Worm (Caenorhabditis elegans) whole organism, L4 larva: ENCODE results near the gene F22E5.7.
"Not testable (repeated sequence)": the region's sequence is repeated elsewhere in the genome, so short reads cannot be mapped to it uniquely, and the experiment has no call there.

Source experiments
- D1046.2 ChIP-seq: fragments of 200-800 bp; sonication (Bioruptor generic); IDR thresholded peaks from 2 replicates; pipeline ENCODE4 v1.3.6; 2022; ENCODE audit warnings: missing genetic modification characterization, missing compliant biosample characterization
- R02D3.7 ChIP-seq: fragments of 150-350 bp; sonication (generic microtip); optimal IDR thresholded peaks from 3 replicates; lab custom pipeline; 2014; ENCODE audit warnings: missing biosample characterization, missing genetic modification characterization
- aha-1 ChIP-seq: fragments of 150-350 bp; peaks from one replicate; lab custom pipeline; 2014; ENCODE audit warnings: missing biosample characterization, missing genetic modification characterization
- ceh-28 ChIP-seq: fragments of 150-350 bp; optimal IDR thresholded peaks from 2 replicates; lab custom pipeline; 2014; ENCODE audit warnings: missing biosample characterization, missing genetic modification reagents, missing genetic modification characterization
- ctbp-1 ChIP-seq: fragments of 200-800 bp; sonication (Bioruptor generic); IDR thresholded peaks from 2 replicates; pipeline ENCODE4 v1.3.6; 2022; ENCODE audit warnings: missing genetic modification reagents, missing genetic modification characterization, missing compliant biosample characterization
- daf-16 ChIP-seq, 3 experiments: sonication (generic microtip); optimal IDR thresholded peaks; 2 replicates each; lab custom pipeline; 2016 to 2017; ENCODE audit warnings: missing genetic modification characterization in 3 of 3, missing genetic modification reagents in 3 of 3, mild to moderate bottlenecking in 2 of 3, missing compliant biosample characterization in 2 of 3, missing biosample characterization in 1 of 3, moderate library complexity in 1 of 3
- dmd-6 ChIP-seq: fragments of 200-800 bp; sonication (Bioruptor generic); IDR thresholded peaks from 2 replicates; pipeline ENCODE4 v1.3.6; 2022; ENCODE audit warnings: missing genetic modification reagents, missing genetic modification characterization, missing compliant biosample characterization
- duxl-1 ChIP-seq: sonication (generic microtip); optimal IDR thresholded peaks from 2 replicates; lab custom pipeline; 2016; ENCODE audit warnings: mild to moderate bottlenecking, missing genetic modification characterization, moderate library complexity, missing compliant biosample characterization; ENCODE audit not compliant: poor library complexity
- fos-1 ChIP-seq: fragments of 150-350 bp; optimal IDR thresholded peaks from 2 replicates; lab custom pipeline; 2014; ENCODE audit warnings: missing biosample characterization, missing genetic modification characterization
- gei-8 ChIP-seq: fragments of 200-800 bp; sonication (Bioruptor generic); optimal IDR thresholded peaks from 2 replicates; lab custom pipeline; 2018; ENCODE audit warnings: mild to moderate bottlenecking, missing genetic modification characterization, missing compliant biosample characterization
- lin-13 ChIP-seq: fragments of 150-350 bp; optimal IDR thresholded peaks from 2 replicates; lab custom pipeline; 2014; ENCODE audit warnings: missing biosample characterization, missing genetic modification reagents, missing genetic modification characterization
- lin-39 ChIP-seq: fragments of 150-350 bp; optimal IDR thresholded peaks from 2 replicates; lab custom pipeline; 2014; ENCODE audit warnings: missing biosample characterization, missing genetic modification reagents, missing genetic modification characterization
- mdl-1 ChIP-seq, 2 experiments: fragments of 150-350 bp in 1 of 2; sonication (generic microtip) in 1 of 2; optimal IDR thresholded peaks; 2 replicates each; lab custom pipeline; 2014 to 2017; ENCODE audit warnings: missing biosample characterization in 2 of 2, missing genetic modification characterization in 2 of 2
- mxl-3 ChIP-seq: fragments of 200-800 bp; sonication (Bioruptor generic); optimal IDR thresholded peaks from 2 replicates; lab custom pipeline; 2018; ENCODE audit warnings: mild to moderate bottlenecking, missing genetic modification characterization, missing compliant biosample characterization
- nhr-102 ChIP-seq: sonication (generic microtip); optimal IDR thresholded peaks from 2 replicates; lab custom pipeline; 2016; ENCODE audit warnings: mild to moderate bottlenecking, missing genetic modification characterization, moderate library complexity, missing compliant biosample characterization
- nhr-11 ChIP-seq: fragments of 150-350 bp; optimal IDR thresholded peaks from 2 replicates; lab custom pipeline; 2014; ENCODE audit warnings: missing biosample characterization, missing genetic modification characterization
- nhr-25 ChIP-seq: sonication (generic microtip); optimal IDR thresholded peaks from 2 replicates; lab custom pipeline; 2017; ENCODE audit warnings: missing genetic modification characterization, mild to moderate bottlenecking, missing compliant biosample characterization, antibody characterized with exemption, moderate library complexity, borderline replicate concordance; ENCODE audit not compliant: insufficient read depth
- nhr-42 ChIP-seq: fragments of 200-800 bp; sonication (Bioruptor generic); IDR thresholded peaks from 2 replicates; pipeline ENCODE4 v1.3.6; 2022; ENCODE audit warnings: missing genetic modification characterization, missing compliant biosample characterization
- pha-4 ChIP-seq, 2 experiments: fragments of 150-350 bp in 1 of 2; fragments of 200-800 bp in 1 of 2; sonication (Bioruptor generic) in 1 of 2; IDR thresholded peaks in 1 of 2; optimal IDR thresholded peaks in 1 of 2; 2 replicates each; pipeline versions ENCODE4 v1.3.6 to Lab custom; 2014 to 2022; ENCODE audit warnings: missing genetic modification characterization in 2 of 2, missing genetic modification reagents in 2 of 2, missing biosample characterization in 1 of 2, missing compliant biosample characterization in 1 of 2
- php-3 ChIP-seq: fragments of 200-800 bp; sonication (Bioruptor generic); IDR thresholded peaks from 2 replicates; pipeline ENCODE4 v1.3.6; 2022; ENCODE audit warnings: missing genetic modification reagents, missing genetic modification characterization, missing compliant biosample characterization
- tag-97 ChIP-seq: fragments of 200-800 bp; sonication (Bioruptor generic); IDR thresholded peaks from 2 replicates; pipeline ENCODE4 v1.3.6; 2022; ENCODE audit warnings: missing genetic modification characterization, missing compliant biosample characterization
- unc-39 ChIP-seq: sonication (generic microtip); optimal IDR thresholded peaks from 2 replicates; lab custom pipeline; 2017; ENCODE audit warnings: missing biosample characterization, missing genetic modification characterization
- unc-62 ChIP-seq, 3 experiments: fragments of 150-350 bp in 1 of 3; sonication (generic microtip); optimal IDR thresholded peaks in 2 of 3; peaks in 1 of 3; 1 replicate in 1 of 3; 2 replicates in 2 of 3; lab custom pipeline; 2014 to 2017; ENCODE audit warnings: missing biosample characterization in 3 of 3, missing genetic modification characterization in 3 of 3, missing genetic modification reagents in 3 of 3, missing genotype in 1 of 3
- zag-1 ChIP-seq: fragments of 150-350 bp; optimal IDR thresholded peaks from 2 replicates; lab custom pipeline; 2014; ENCODE audit warnings: missing biosample characterization, missing genetic modification characterization
- zfp-3 ChIP-seq: fragments of 200-800 bp; sonication (Bioruptor generic); conservative IDR thresholded peaks from 2 replicates; pipeline ENCODE4 v1.3.6; 2022; ENCODE audit warnings: missing genetic modification reagents, missing genetic modification characterization, missing compliant biosample characterization
- ztf-11 ChIP-seq: fragments of 150-350 bp; optimal IDR thresholded peaks from 2 replicates; lab custom pipeline; 2014; ENCODE audit warnings: missing biosample characterization, missing genetic modification characterization

Gene F22E5.7

ce11 chrII:2681118-2681517 lies 39.2 kb downstream of the F22E5.7 start, which contains the start of gene F34D6.1:
TSS of gene F34D6.1 (minus strand) at chrII:2681218.
- TF ChIP-seq aha-1: peak; percentile 36
- no peak for TF ChIP-seq pha-4 (GFP tag; IDR thresholded peaks at IDR 0.05; lab: Robert Waterston, UW)
- TF ChIP-seq pha-4 (tag; optimal IDR thresholded peaks at IDR 0.05; lab: Kevin White, UChicago): no peak
- TF ChIP-seq, all 104 proteins: peak for 1

ce11 chrII:2684208-2684607 lies 42.3 kb downstream of the F22E5.7 start, which contains the start of gene ceh-87:
TSS of gene ceh-87 (minus strand) at chrII:2684308.
- TF ChIP-seq unc-39: no peak

- TF ChIP-seq aha-1: peak; percentile 96
- TF ChIP-seq ztf-11 (tag; lab: Kevin White, UChicago): no peak
- no peak for TF ChIP-seq nhr-42 (GFP tag; lab: Robert Waterston, UW)
- no peak for TF ChIP-seq D1046.2 (GFP tag; lab: Robert Waterston, UW)
- TF ChIP-seq ceh-28 (tag; lab: Kevin White, UChicago): no peak
Measured at ce11 chrII:2684783-2685182, 42.9 kb downstream of the F22E5.7 start.

ce11 chrII:2686985-2687675 lies 45.3 kb downstream of the F22E5.7 start, which contains the start of the genes sup-9 and nspf-1:
TSS of gene sup-9 (minus strand) at chrII:2687027.
TSS of gene nspf-1 (plus strand) at chrII:2687625.
- TF ChIP-seq tag-97 (GFP tag; lab: Robert Waterston, UW): no peak
- TF ChIP-seq duxl-1 (tag; lab: Kevin White, UChicago): no peak
- TF ChIP-seq daf-16 (GFP tag; optimal IDR thresholded peaks at IDR 0.05; lab: Kevin White, UChicago): peak in 1 of 2 experiments; percentile 45
- TF ChIP-seq daf-16 (tag; optimal IDR thresholded peaks at IDR 0.05; lab: Kevin White, UChicago): no peak
- no peak for TF ChIP-seq mxl-3 (GFP tag; lab: Kevin White, UChicago)
- TF ChIP-seq R02D3.7: no peak
- 0 out of 2 replicates have a peak, but pooled peaks have one; percentile 32 for TF ChIP-seq ctbp-1
- no peak for TF ChIP-seq lin-39 (tag; lab: Kevin White, UChicago)
- TF ChIP-seq zfp-3 (GFP tag; lab: Robert Waterston, UW): no peak
- no peak for TF ChIP-seq lin-13 (GFP tag; lab: Kevin White, UChicago)
- TF ChIP-seq nhr-25: no peak
- TF ChIP-seq nhr-11 (tag; lab: Kevin White, UChicago): peak; percentile 9
- TF ChIP-seq zag-1 (tag; lab: Kevin White, UChicago): no peak
- no peak for TF ChIP-seq pha-4 (GFP tag; IDR thresholded peaks at IDR 0.05; lab: Robert Waterston, UW)
- TF ChIP-seq pha-4 (tag; optimal IDR thresholded peaks at IDR 0.05; lab: Kevin White, UChicago): no peak
- no peak for TF ChIP-seq nhr-102

- not testable (repeated sequence) for TF ChIP-seq mdl-1 (tag; optimal IDR thresholded peaks at IDR 0.05; lab: Kevin White, UChicago); dmd-6 (GFP tag; lab: Robert Waterston, UW); php-3 (GFP tag; lab: Robert Waterston, UW)
Measured at ce11 chrII:2688616-2689015, 46.7 kb downstream of the F22E5.7 start, which contains the start of gene nspf-2. TSS of gene nspf-2 (plus strand) at chrII:2688916.

- TF ChIP-seq dmd-6 (GFP tag; lab: Robert Waterston, UW) (no peak), gei-8 (GFP tag; lab: Kevin White, UChicago) (no peak), unc-62 (GFP tag; optimal IDR thresholded peaks at IDR 0.05 in 1 of 2; lab: Kevin White, UChicago) (peak in 1 of 2 experiments; percentile 66), unc-62 (tag; optimal IDR thresholded peaks at IDR 0.05; lab: Kevin White, UChicago) (no peak), mdl-1 (tag; optimal IDR thresholded peaks at IDR 0.05; lab: Kevin White, UChicago) (no peak), fos-1 (tag; lab: Kevin White, UChicago) (no peak)
Measured at ce11 chrII:2690080-2690479, 48.2 kb downstream of the F22E5.7 start, which contains the start of gene nspf-3. TSS of gene nspf-3 (minus strand) at chrII:2690180.
